Fruit fly (Drosophila melanogaster) Kc167 (cell line): ENCODE results near the gene KaiR1D.

Experiments used
- Myc ChIP-seq: fragments of >200 bp; optimal IDR thresholded peaks from 2 replicates; lab custom pipeline; 2017; ENCODE audit warnings: missing external identifiers
- Sin3A ChIP-seq: fragments of >200 bp; optimal IDR thresholded peaks from 2 replicates; lab custom pipeline; 2018; ENCODE audit warnings: missing external identifiers
- h ChIP-seq: fragments of >200 bp; optimal IDR thresholded peaks from 3 replicates; lab custom pipeline; 2018; ENCODE audit warnings: missing external identifiers
- insv ChIP-seq: fragments of >200 bp; optimal IDR thresholded peaks from 3 replicates; lab custom pipeline; 2018; ENCODE audit warnings: missing external identifiers
- psq ChIP-seq: fragments of >200 bp; optimal IDR thresholded peaks from 2 replicates; lab custom pipeline; 2017; ENCODE audit warnings: missing external identifiers
- ttk ChIP-seq: sonication (Bioruptor generic); optimal IDR thresholded peaks from 2 replicates; lab custom pipeline; 2017; ENCODE audit warnings: missing external identifiers

The KaiR1D gene

dm6 chr3R:20835531-20835930 is 30.5 kb downstream of the KaiR1D start:
- no peak for TF ChIP-seq Sin3A (lab: Kevin White, UChicago)
- TF ChIP-seq psq (lab: Kevin White, UChicago): no peak
- no peak for TF ChIP-seq insv (lab: Kevin White, UChicago)
- no peak for TF ChIP-seq ttk (lab: Kevin White, UChicago)
- TF ChIP-seq h (lab: Kevin White, UChicago): no peak
- TF ChIP-seq Myc (lab: Kevin White, UChicago): no peak

dm6 chr3R:20834770-20835183 is 31.3 kb downstream of the KaiR1D start:
- TF ChIP-seq Myc (lab: Kevin White, UChicago) (no peak), Sin3A (lab: Kevin White, UChicago) (no peak), psq (lab: Kevin White, UChicago) (no peak), insv (lab: Kevin White, UChicago) (no peak), ttk (lab: Kevin White, UChicago) (no peak)

- TF ChIP-seq ttk (lab: Kevin White, UChicago) (no peak), Myc (lab: Kevin White, UChicago) (no peak), Sin3A (lab: Kevin White, UChicago) (no peak), h (lab: Kevin White, UChicago) (no peak), psq (lab: Kevin White, UChicago) (no peak), insv (lab: Kevin White, UChicago) (no peak)
Measured at dm6 chr3R:20833664-20834063, 32.4 kb downstream of the KaiR1D start.

dm6 chr3R:20832689-20833524 is 33.1 kb downstream of the KaiR1D start, which contains the start of gene Synd:
Gene Synd (plus strand): TSS chr3R:20832799.
- no peak for TF ChIP-seq Myc (lab: Kevin White, UChicago)
- TF ChIP-seq psq (lab: Kevin White, UChicago): no peak
- no peak for TF ChIP-seq insv (lab: Kevin White, UChicago)
- no peak for TF ChIP-seq h (lab: Kevin White, UChicago)
- no peak for TF ChIP-seq ttk (lab: Kevin White, UChicago)
- no peak for TF ChIP-seq Sin3A (lab: Kevin White, UChicago)

- TF ChIP-seq psq (lab: Kevin White, UChicago): no peak
- TF ChIP-seq insv (lab: Kevin White, UChicago): no peak
- no peak for TF ChIP-seq Sin3A (lab: Kevin White, UChicago)
- no peak for TF ChIP-seq ttk (lab: Kevin White, UChicago)
- TF ChIP-seq Myc (lab: Kevin White, UChicago): no peak
- TF ChIP-seq h (lab: Kevin White, UChicago): no peak
Measured at dm6 chr3R:20830963-20831362, 35.1 kb downstream of the KaiR1D start, which contains the start of gene CG31223. Gene CG31223 (plus strand): TSS chr3R:20831127.

dm6 chr3R:20830153-20830695 is 35.8 kb downstream of the KaiR1D start, which contains the start of gene Adss:
Gene Adss (minus strand): TSS chr3R:20830580.
- no peak for TF ChIP-seq ttk (lab: Kevin White, UChicago)
- no peak for TF ChIP-seq Myc (lab: Kevin White, UChicago)
- no peak for TF ChIP-seq Sin3A (lab: Kevin White, UChicago)
- no peak for TF ChIP-seq psq (lab: Kevin White, UChicago)
- no peak for TF ChIP-seq insv (lab: Kevin White, UChicago)
- no peak for TF ChIP-seq h (lab: Kevin White, UChicago)

dm6 chr3R:20829416-20830131 is 36.5 kb downstream of the KaiR1D start:
- TF ChIP-seq Myc (lab: Kevin White, UChicago) (no peak), ttk (lab: Kevin White, UChicago) (no peak), Sin3A (lab: Kevin White, UChicago) (no peak), psq (lab: Kevin White, UChicago) (no peak), insv (lab: Kevin White, UChicago) (no peak), h (lab: Kevin White, UChicago) (no peak)

dm6 chr3R:20828520-20829415 is 37.3 kb downstream of the KaiR1D start:
- TF ChIP-seq ttk (lab: Kevin White, UChicago) (no peak), Myc (lab: Kevin White, UChicago) (no peak), insv (lab: Kevin White, UChicago) (no peak), Sin3A (lab: Kevin White, UChicago) (no peak), h (lab: Kevin White, UChicago) (no peak), psq (lab: Kevin White, UChicago) (no peak)

dm6 chr3R:20826929-20827328 is 39.1 kb downstream of the KaiR1D start:
- TF ChIP-seq Myc (lab: Kevin White, UChicago) (no peak), Sin3A (lab: Kevin White, UChicago) (no peak), psq (lab: Kevin White, UChicago) (no peak), ttk (lab: Kevin White, UChicago) (no peak), h (lab: Kevin White, UChicago) (no peak), insv (lab: Kevin White, UChicago) (no peak)
